Worm (Caenorhabditis elegans) whole organism, late embryonic: ENCODE results near the gene fbxa-24.

Experiments used
- F13H6.1 ChIP-seq: sonication (generic microtip); optimal IDR thresholded peaks from 2 replicates; lab custom pipeline; 2016; ENCODE audit warnings: missing genetic modification characterization, missing compliant biosample characterization
- K02D7.2 ChIP-seq: sonication (generic microtip); optimal IDR thresholded peaks from 2 replicates; lab custom pipeline; 2017; ENCODE audit warnings: mild to moderate bottlenecking, missing genetic modification characterization, missing compliant biosample characterization
- K09A11.1 ChIP-seq: sonication (generic microtip); optimal IDR thresholded peaks from 2 replicates; lab custom pipeline; 2017; ENCODE audit warnings: antibody characterized with exemption, mild to moderate bottlenecking, missing genetic modification characterization, missing compliant biosample characterization; ENCODE audit not compliant: insufficient read depth
- T23F11.4 ChIP-seq: fragments of 200-800 bp; sonication (Bioruptor generic); optimal IDR thresholded peaks from 2 replicates; lab custom pipeline; 2018; ENCODE audit warnings: mild to moderate bottlenecking, missing genetic modification characterization, missing compliant biosample characterization
- ahr-1 ChIP-seq: sonication (generic microtip); optimal IDR thresholded peaks from 2 replicates; lab custom pipeline; 2016; ENCODE audit warnings: missing genetic modification characterization, missing compliant biosample characterization
- ceh-14 ChIP-seq: sonication (generic microtip); optimal IDR thresholded peaks from 2 replicates; lab custom pipeline; 2016; ENCODE audit warnings: missing genotype, missing genetic modification characterization, missing compliant biosample characterization
- ceh-18 ChIP-seq: sonication (generic microtip); optimal IDR thresholded peaks from 2 replicates; lab custom pipeline; 2016; ENCODE audit warnings: missing genetic modification characterization, missing compliant biosample characterization
- ceh-19 ChIP-seq: fragments of 200-800 bp; sonication (Bioruptor generic); optimal IDR thresholded peaks from 2 replicates; lab custom pipeline; 2018; ENCODE audit warnings: mild to moderate bottlenecking, missing genetic modification characterization, missing compliant biosample characterization
- ceh-2 ChIP-seq: sonication (generic microtip); optimal IDR thresholded peaks from 2 replicates; lab custom pipeline; 2016; ENCODE audit warnings: missing genotype, missing genetic modification characterization, missing compliant biosample characterization
- ceh-22 ChIP-seq: sonication (generic microtip); optimal IDR thresholded peaks from 2 replicates; lab custom pipeline; 2017; ENCODE audit warnings: missing biosample characterization, missing genetic modification characterization
- ceh-30 ChIP-seq: fragments of 150-350 bp; optimal IDR thresholded peaks from 2 replicates; lab custom pipeline; 2014; ENCODE audit warnings: missing biosample characterization, missing genetic modification characterization
- ceh-31 ChIP-seq: sonication (generic microtip); optimal IDR thresholded peaks from 2 replicates; lab custom pipeline; 2016; ENCODE audit warnings: missing genetic modification characterization, missing compliant biosample characterization
- ceh-34 ChIP-seq: sonication (generic microtip); optimal IDR thresholded peaks from 2 replicates; lab custom pipeline; 2016; ENCODE audit warnings: mild to moderate bottlenecking, missing genetic modification characterization, missing compliant biosample characterization
- ceh-45 ChIP-seq: fragments of 200-800 bp; sonication (Bioruptor generic); IDR thresholded peaks from 2 replicates; pipeline ENCODE4 v1.3.6; 2022; ENCODE audit warnings: missing genetic modification reagents, missing genetic modification characterization, missing compliant biosample characterization
- ceh-48 ChIP-seq: sonication (generic microtip); optimal IDR thresholded peaks from 2 replicates; lab custom pipeline; 2016; ENCODE audit warnings: missing genetic modification characterization, inconsistent platforms, missing compliant biosample characterization
- ceh-6 ChIP-seq: fragments of 200-800 bp; sonication (Bioruptor generic); optimal IDR thresholded peaks from 2 replicates; lab custom pipeline; 2018; ENCODE audit warnings: mild to moderate bottlenecking, missing genetic modification characterization, missing compliant biosample characterization
- che-1 ChIP-seq: sonication (generic microtip); optimal IDR thresholded peaks from 2 replicates; lab custom pipeline; 2016; ENCODE audit warnings: mild to moderate bottlenecking, missing genetic modification characterization, missing compliant biosample characterization
- dmd-4 ChIP-seq: sonication (generic microtip); optimal IDR thresholded peaks from 2 replicates; lab custom pipeline; 2016; ENCODE audit warnings: borderline replicate concordance, missing genetic modification characterization, missing compliant biosample characterization
- dve-1 ChIP-seq: sonication (generic microtip); optimal IDR thresholded peaks from 2 replicates; lab custom pipeline; 2017; ENCODE audit warnings: antibody characterized with exemption, mild to moderate bottlenecking, missing genetic modification characterization, missing compliant biosample characterization
- elt-2 ChIP-seq: sonication (generic microtip); optimal IDR thresholded peaks from 2 replicates; lab custom pipeline; 2016; ENCODE audit warnings: missing genetic modification reagents, missing genetic modification characterization, missing compliant biosample characterization
- eyg-1 ChIP-seq: sonication (generic microtip); optimal IDR thresholded peaks from 2 replicates; lab custom pipeline; 2016; ENCODE audit warnings: missing genotype, missing genetic modification characterization, missing compliant biosample characterization
- fax-1 ChIP-seq: sonication (generic microtip); optimal IDR thresholded peaks from 2 replicates; lab custom pipeline; 2016; ENCODE audit warnings: missing genotype, missing genetic modification characterization, missing compliant biosample characterization
- fkh-10 ChIP-seq: fragments of 150-350 bp; optimal IDR thresholded peaks from 2 replicates; lab custom pipeline; 2014; ENCODE audit warnings: missing biosample characterization, missing genetic modification reagents, missing genetic modification characterization
- hlh-15 ChIP-seq: sonication (generic microtip); optimal IDR thresholded peaks from 2 replicates; lab custom pipeline; 2016; ENCODE audit warnings: missing genetic modification characterization, missing compliant biosample characterization
- hlh-6 ChIP-seq: sonication (generic microtip); optimal IDR thresholded peaks from 2 replicates; lab custom pipeline; 2016; ENCODE audit warnings: missing genotype, missing genetic modification characterization, missing compliant biosample characterization
- hlh-8 ChIP-seq: sonication (generic microtip); optimal IDR thresholded peaks from 2 replicates; lab custom pipeline; 2016; ENCODE audit warnings: missing genotype, missing genetic modification characterization, missing compliant biosample characterization
- lim-6 ChIP-seq: sonication (generic microtip); optimal IDR thresholded peaks from 2 replicates; lab custom pipeline; 2016; ENCODE audit warnings: missing genetic modification characterization, missing compliant biosample characterization
- lin-11 ChIP-seq: fragments of 200-800 bp; sonication (Bioruptor generic); optimal IDR thresholded peaks from 2 replicates; lab custom pipeline; 2018; ENCODE audit warnings: mild to moderate bottlenecking, missing genetic modification characterization, missing compliant biosample characterization
- nfya-1 ChIP-seq: sonication (generic microtip); optimal IDR thresholded peaks from 2 replicates; lab custom pipeline; 2017; ENCODE audit warnings: missing genetic modification characterization, mild to moderate bottlenecking, missing compliant biosample characterization, antibody characterized with exemption, moderate library complexity
- nhr-11 ChIP-seq: fragments of 150-350 bp; optimal IDR thresholded peaks from 2 replicates; lab custom pipeline; 2014; ENCODE audit warnings: missing biosample characterization, missing genetic modification characterization
- nhr-232 ChIP-seq: sonication (generic microtip); optimal IDR thresholded peaks from 2 replicates; lab custom pipeline; 2016; ENCODE audit warnings: missing genetic modification characterization, missing compliant biosample characterization
- npax-4 ChIP-seq: sonication (generic microtip); optimal IDR thresholded peaks from 2 replicates; lab custom pipeline; 2016; ENCODE audit warnings: missing genetic modification characterization, missing compliant biosample characterization
- odd-2 ChIP-seq: sonication (generic microtip); optimal IDR thresholded peaks from 2 replicates; lab custom pipeline; 2017; ENCODE audit warnings: antibody characterized with exemption, mild to moderate bottlenecking, missing genetic modification characterization, missing compliant biosample characterization
- pat-9 ChIP-seq: fragments of 200-800 bp; sonication (Bioruptor generic); optimal IDR thresholded peaks from 2 replicates; lab custom pipeline; 2018; ENCODE audit warnings: mild to moderate bottlenecking, missing genetic modification characterization, moderate library complexity, missing compliant biosample characterization
- pax-1 ChIP-seq: fragments of 150-350 bp; optimal IDR thresholded peaks from 2 replicates; lab custom pipeline; 2014; ENCODE audit warnings: missing biosample characterization, missing genetic modification characterization
- pqm-1 ChIP-seq: sonication (generic microtip); optimal IDR thresholded peaks from 2 replicates; lab custom pipeline; 2016; ENCODE audit warnings: missing genetic modification characterization, missing compliant biosample characterization
- pros-1 ChIP-seq: fragments of 150-350 bp; optimal IDR thresholded peaks from 2 replicates; lab custom pipeline; 2014; ENCODE audit warnings: missing biosample characterization, missing genetic modification reagents, missing genetic modification characterization
- sox-2 ChIP-seq: fragments of 200-800 bp; sonication (Bioruptor generic); IDR thresholded peaks from 2 replicates; pipeline ENCODE4 v1.3.6; 2022; ENCODE audit warnings: missing genetic modification reagents, missing genetic modification characterization, missing compliant biosample characterization
- sox-4 ChIP-seq: sonication (generic microtip); optimal IDR thresholded peaks from 2 replicates; lab custom pipeline; 2017; ENCODE audit warnings: mild to moderate bottlenecking, missing genetic modification characterization, inconsistent platforms, missing compliant biosample characterization
- syd-9 ChIP-seq: sonication (generic microtip); optimal IDR thresholded peaks from 2 replicates; lab custom pipeline; 2016; ENCODE audit warnings: mild to moderate bottlenecking, missing genetic modification characterization, moderate library complexity, missing compliant biosample characterization
- tbx-2 ChIP-seq: sonication (generic microtip); optimal IDR thresholded peaks from 2 replicates; lab custom pipeline; 2016; ENCODE audit warnings: missing genetic modification characterization, missing compliant biosample characterization
- tbx-7 ChIP-seq: sonication (generic microtip); optimal IDR thresholded peaks from 2 replicates; lab custom pipeline; 2016; ENCODE audit warnings: missing genotype, missing genetic modification characterization, missing compliant biosample characterization
- ttx-3 ChIP-seq: sonication (generic microtip); optimal IDR thresholded peaks from 2 replicates; lab custom pipeline; 2016; ENCODE audit warnings: missing genetic modification reagents, missing genetic modification characterization, missing compliant biosample characterization
- unc-42 ChIP-seq: sonication (generic microtip); optimal IDR thresholded peaks from 2 replicates; lab custom pipeline; 2016; ENCODE audit warnings: missing genotype, missing genetic modification characterization, missing compliant biosample characterization
- unc-86 ChIP-seq: sonication (generic microtip); optimal IDR thresholded peaks from 2 replicates; lab custom pipeline; 2016; ENCODE audit warnings: missing genetic modification characterization, missing compliant biosample characterization
- zip-5 ChIP-seq: sonication (generic microtip); optimal IDR thresholded peaks from 2 replicates; lab custom pipeline; 2016; ENCODE audit warnings: missing genetic modification characterization, missing compliant biosample characterization

The fbxa-24 gene

DNA sequence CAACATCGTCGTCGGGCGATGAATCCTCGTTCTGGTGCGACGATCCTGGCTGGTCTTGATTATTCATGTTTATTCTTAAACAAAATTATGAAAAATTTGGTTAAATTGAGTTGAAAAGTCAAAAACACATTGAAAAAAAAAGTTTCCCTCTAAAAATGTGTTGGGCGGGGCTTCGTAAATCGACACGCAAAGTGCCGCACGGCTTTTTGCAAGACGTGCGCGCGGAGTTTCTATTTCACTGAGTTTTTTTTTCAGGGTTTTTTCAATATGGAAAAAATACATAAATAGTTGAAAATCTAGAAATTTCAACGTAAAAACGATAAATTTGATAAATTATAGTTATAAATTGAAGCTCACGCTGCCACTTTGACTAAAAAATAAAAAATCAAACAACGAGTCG is 8.2 kb upstream of the fbxa-24 start, which contains the start of gene F54D10.5:
Gene F54D10.5 (minus strand): TSS at position 74 of the 400 bp plus-strand sequence.
- no peak for TF ChIP-seq pqm-1 (tag; lab: Kevin White, UChicago)
- no peak for TF ChIP-seq pat-9 (tag; lab: Kevin White, UChicago)
- TF ChIP-seq ceh-18 (tag; lab: Kevin White, UChicago) = peak; percentile 32
- TF ChIP-seq dmd-4 (tag; lab: Kevin White, UChicago) = no peak
- TF ChIP-seq che-1 (tag; lab: Kevin White, UChicago) = no peak
- no peak for TF ChIP-seq ceh-22
- TF ChIP-seq unc-42 (tag; lab: Kevin White, UChicago) = peak; percentile 6
- TF ChIP-seq dve-1 (tag; lab: Kevin White, UChicago) = no peak
- TF ChIP-seq fax-1 (tag; lab: Kevin White, UChicago) = no peak
- no peak for TF ChIP-seq T23F11.4 (GFP tag; lab: Kevin White, UChicago)
- TF ChIP-seq hlh-15 = no peak
- TF ChIP-seq ceh-14 (tag; lab: Kevin White, UChicago) = no peak
- no peak for TF ChIP-seq hlh-8 (tag; lab: Kevin White, UChicago)
- no peak for TF ChIP-seq sox-2 (GFP tag; lab: Robert Waterston, UW)
- TF ChIP-seq ceh-19 (GFP tag; lab: Kevin White, UChicago) = no peak
- no peak for TF ChIP-seq ceh-48 (tag; lab: Kevin White, UChicago)
- peak; percentile 45 for TF ChIP-seq K02D7.2 (tag; lab: Kevin White, UChicago)
- peak; percentile 45 for TF ChIP-seq unc-86 (tag; lab: Kevin White, UChicago)
- TF ChIP-seq pros-1 = no peak
- TF ChIP-seq pax-1 (tag; lab: Kevin White, UChicago) = peak; percentile 30
- TF ChIP-seq nhr-232 (tag; lab: Kevin White, UChicago) = no peak
- TF ChIP-seq lim-6 (tag; lab: Kevin White, UChicago) = no peak
- TF ChIP-seq npax-4 (tag; lab: Kevin White, UChicago) = no peak
- no peak for TF ChIP-seq odd-2 (tag; lab: Kevin White, UChicago)
- TF ChIP-seq zip-5 = no peak
- no peak for TF ChIP-seq ceh-2 (tag; lab: Kevin White, UChicago)
- peak; percentile 53 for TF ChIP-seq ceh-31 (tag; lab: Kevin White, UChicago)
- TF ChIP-seq fkh-10 (GFP tag; lab: Kevin White, UChicago) = no peak
- TF ChIP-seq nhr-11 (tag; lab: Kevin White, UChicago) = no peak
- TF ChIP-seq eyg-1 (tag; lab: Kevin White, UChicago) = no peak
- no peak for TF ChIP-seq tbx-7
- TF ChIP-seq ceh-34 = no peak
- peak; percentile 74 for TF ChIP-seq tbx-2
- peak; percentile 78 for TF ChIP-seq elt-2 (tag; lab: Kevin White, UChicago)
- TF ChIP-seq ttx-3 (tag; lab: Kevin White, UChicago) = peak; percentile 36
- TF ChIP-seq ceh-45 (GFP tag; lab: Robert Waterston, UW) = no peak
- peak; percentile 32 for TF ChIP-seq K09A11.1
- peak; percentile 4 for TF ChIP-seq sox-4 (tag; lab: Kevin White, UChicago)
- TF ChIP-seq ahr-1 (tag; lab: Kevin White, UChicago) = no peak
- TF ChIP-seq syd-9 (tag; lab: Kevin White, UChicago) = no peak
- TF ChIP-seq ceh-30 (tag; lab: Kevin White, UChicago) = no peak
- TF ChIP-seq lin-11 (tag; lab: Kevin White, UChicago) = no peak
- TF ChIP-seq nfya-1 = peak; percentile 70
- TF ChIP-seq F13H6.1 (tag; lab: Kevin White, UChicago) = no peak
- no peak for TF ChIP-seq hlh-6 (tag; lab: Kevin White, UChicago)
- TF ChIP-seq ceh-6 (GFP tag; lab: Kevin White, UChicago) = no peak
